Worm (Caenorhabditis elegans) whole organism, young adult: ENCODE results near the gene F45F2.9.

Experiments used
- C06A6.2 ChIP-seq: fragments of 200-800 bp; sonication (Bioruptor generic); conservative IDR thresholded peaks from 2 replicates; pipeline ENCODE4 v1.3.6; 2022; ENCODE audit warnings: missing genetic modification characterization, missing compliant biosample characterization
- C17E4.6 ChIP-seq: fragments of 200-800 bp; sonication (Bioruptor generic); IDR thresholded peaks from 2 replicates; pipeline ENCODE4 v1.3.6; 2022; ENCODE audit warnings: missing genetic modification reagents, missing genetic modification characterization, missing compliant biosample characterization
- F23B12.7 ChIP-seq: sonication (generic microtip); optimal IDR thresholded peaks from 2 replicates; lab custom pipeline; 2017; ENCODE audit warnings: missing genetic modification characterization, mild to moderate bottlenecking, missing compliant biosample characterization, antibody characterized with exemption, moderate library complexity; ENCODE audit not compliant: insufficient read depth
- F33H1.4 ChIP-seq: fragments of 200-800 bp; sonication (Bioruptor generic); IDR thresholded peaks from 2 replicates; pipeline ENCODE4 v1.3.6; 2022; ENCODE audit warnings: missing genetic modification reagents, missing genetic modification characterization, missing compliant biosample characterization
- F39B2.1 ChIP-seq: fragments of 200-800 bp; sonication (Bioruptor generic); IDR thresholded peaks from 2 replicates; pipeline ENCODE4 v1.3.6; 2022; ENCODE audit warnings: missing genetic modification reagents, missing genetic modification characterization, missing compliant biosample characterization
- F49E8.2 ChIP-seq: sonication (generic microtip); optimal IDR thresholded peaks from 3 replicates; lab custom pipeline; 2017; ENCODE audit warnings: missing genetic modification characterization, mild to moderate bottlenecking, missing compliant biosample characterization, antibody characterized with exemption, moderate library complexity; ENCODE audit not compliant: insufficient read depth
- F57C9.4 ChIP-seq: sonication (generic microtip); optimal IDR thresholded peaks from 2 replicates; lab custom pipeline; 2017; ENCODE audit warnings: mild to moderate bottlenecking, missing genetic modification characterization, missing compliant biosample characterization
- K12H6.12 ChIP-seq: fragments of 200-800 bp; sonication (Bioruptor generic); optimal IDR thresholded peaks from 2 replicates; lab custom pipeline; 2018; ENCODE audit warnings: mild to moderate bottlenecking, missing genetic modification characterization, missing compliant biosample characterization
- Y95B8A.8 ChIP-seq: fragments of 200-800 bp; sonication (Bioruptor generic); IDR thresholded peaks from 2 replicates; pipeline ENCODE4 v1.3.6; 2022; ENCODE audit warnings: missing genetic modification reagents, missing genetic modification characterization, missing compliant biosample characterization
- ama-1 ChIP-seq, 3 experiments: fragments of 150-350 bp in 1 of 3; sonication (generic microtip) in 2 of 3; optimal IDR thresholded peaks; 2 replicates each; lab custom pipeline; 2014 to 2018; ENCODE audit warnings: missing biosample characterization in 2 of 3, missing genetic modification characterization in 2 of 3, missing genetic modification reagents in 2 of 3
- atf-7 ChIP-seq: sonication (generic microtip); optimal IDR thresholded peaks from 2 replicates; lab custom pipeline; 2017; ENCODE audit warnings: mild to moderate bottlenecking, missing genetic modification characterization, missing compliant biosample characterization
- attf-6 ChIP-seq: fragments of 200-800 bp; sonication (Bioruptor generic); IDR thresholded peaks from 2 replicates; pipeline ENCODE4 v1.3.6; 2022; ENCODE audit warnings: missing genetic modification reagents, missing genetic modification characterization, missing compliant biosample characterization
- bed-2 ChIP-seq: fragments of 200-800 bp; sonication (Bioruptor generic); IDR thresholded peaks from 2 replicates; pipeline ENCODE4 v1.3.6; 2022; ENCODE audit warnings: missing genetic modification reagents, missing genetic modification characterization, missing compliant biosample characterization
- cebp-1 ChIP-seq, 2 experiments: fragments of 200-800 bp in 1 of 2; sonication (Bioruptor generic) in 1 of 2; sonication (generic microtip) in 1 of 2; IDR thresholded peaks in 1 of 2; optimal IDR thresholded peaks in 1 of 2; 2 replicates each; pipeline versions ENCODE4 v1.3.6 to Lab custom; 2017 to 2022; ENCODE audit warnings: missing compliant biosample characterization in 2 of 2, missing genetic modification characterization in 2 of 2, mild to moderate bottlenecking in 1 of 2, missing genetic modification reagents in 1 of 2, moderate library complexity in 1 of 2
- ceh-40 ChIP-seq: fragments of 200-800 bp; sonication (Bioruptor generic); IDR thresholded peaks from 2 replicates; pipeline ENCODE4 v1.3.6; 2022; ENCODE audit warnings: missing genetic modification characterization, missing compliant biosample characterization
- die-1 ChIP-seq: sonication (generic microtip); optimal IDR thresholded peaks from 2 replicates; lab custom pipeline; 2016; ENCODE audit warnings: missing genotype, mild to moderate bottlenecking, missing genetic modification characterization, missing compliant biosample characterization
- dox-1 ChIP-seq: fragments of 200-800 bp; sonication (Bioruptor generic); IDR thresholded peaks from 2 replicates; pipeline ENCODE4 v1.3.6; 2022; ENCODE audit warnings: missing genetic modification reagents, missing genetic modification characterization, missing compliant biosample characterization
- dpff-1 ChIP-seq: sonication (generic microtip); optimal IDR thresholded peaks from 2 replicates; lab custom pipeline; 2017; ENCODE audit warnings: mild to moderate bottlenecking, missing genetic modification characterization, missing compliant biosample characterization
- dpl-1 ChIP-seq: fragments of 150-350 bp; optimal IDR thresholded peaks from 2 replicates; lab custom pipeline; 2014; ENCODE audit warnings: missing biosample characterization, missing genetic modification reagents, missing genetic modification characterization
- ets-4 ChIP-seq: fragments of 200-800 bp; sonication (Bioruptor generic); optimal IDR thresholded peaks from 2 replicates; lab custom pipeline; 2018; ENCODE audit warnings: mild to moderate bottlenecking, missing genetic modification characterization, missing compliant biosample characterization
- fkh-3 ChIP-seq: sonication (generic microtip); optimal IDR thresholded peaks from 2 replicates; lab custom pipeline; 2016; ENCODE audit warnings: mild to moderate bottlenecking, missing genetic modification characterization, missing compliant biosample characterization
- gei-17 ChIP-seq: fragments of 200-800 bp; sonication (Bioruptor generic); optimal IDR thresholded peaks from 2 replicates; lab custom pipeline; 2018; ENCODE audit warnings: mild to moderate bottlenecking, missing genetic modification characterization, missing compliant biosample characterization
- him-1 ChIP-seq: sonication (generic microtip); optimal IDR thresholded peaks from 2 replicates; lab custom pipeline; 2016; ENCODE audit warnings: missing genotype, missing genetic modification reagents, missing genetic modification characterization, missing compliant biosample characterization
- hlh-12 ChIP-seq: sonication (generic microtip); optimal IDR thresholded peaks from 2 replicates; lab custom pipeline; 2016; ENCODE audit warnings: missing genetic modification characterization, missing compliant biosample characterization
- hmg-1.2 ChIP-seq: fragments of 200-800 bp; sonication (Bioruptor generic); IDR thresholded peaks from 2 replicates; pipeline ENCODE4 v1.3.6; 2022; ENCODE audit warnings: missing genetic modification reagents, missing genetic modification characterization, missing compliant biosample characterization
- hmg-20 ChIP-seq: fragments of 200-800 bp; sonication (Bioruptor generic); IDR thresholded peaks from 2 replicates; pipeline ENCODE4 v1.3.6; 2022; ENCODE audit warnings: missing genetic modification reagents, missing genetic modification characterization, missing compliant biosample characterization
- hrde-1 ChIP-seq: sonication (generic microtip); optimal IDR thresholded peaks from 2 replicates; lab custom pipeline; 2016; ENCODE audit warnings: missing genetic modification characterization, mild to moderate bottlenecking, missing compliant biosample characterization, moderate library complexity, missing genotype, missing genetic modification reagents, borderline replicate concordance
- let-526 ChIP-seq: fragments of 200-800 bp; sonication (Bioruptor generic); IDR thresholded peaks from 2 replicates; pipeline ENCODE4 v1.3.6; 2022; ENCODE audit warnings: missing genetic modification reagents, missing genetic modification characterization, missing compliant biosample characterization
- lin-35 ChIP-seq, 3 experiments: fragments of 150-350 bp in 2 of 3; sonication (generic microtip) in 1 of 3; optimal IDR thresholded peaks; 2 replicates each; lab custom pipeline; 2014 to 2018; ENCODE audit warnings: missing biosample characterization in 3 of 3, missing genetic modification characterization in 3 of 3, missing genetic modification reagents in 3 of 3
- lir-1 ChIP-seq: fragments of 200-800 bp; sonication (Bioruptor generic); conservative IDR thresholded peaks from 2 replicates; pipeline ENCODE4 v1.3.6; 2022; ENCODE audit warnings: missing genetic modification reagents, missing genetic modification characterization, missing compliant biosample characterization
- lsl-1 ChIP-seq: fragments of 200-800 bp; sonication (Bioruptor generic); optimal IDR thresholded peaks from 2 replicates; lab custom pipeline; 2018; ENCODE audit warnings: mild to moderate bottlenecking, missing genetic modification characterization, moderate library complexity, missing compliant biosample characterization
- madf-8 ChIP-seq: fragments of 200-800 bp; sonication (Bioruptor generic); conservative IDR thresholded peaks from 2 replicates; pipeline ENCODE4 v1.3.6; 2022; ENCODE audit warnings: missing genetic modification reagents, missing genetic modification characterization, missing compliant biosample characterization
- nfyb-1 ChIP-seq: fragments of 200-800 bp; sonication (Bioruptor generic); IDR thresholded peaks from 2 replicates; pipeline ENCODE4 v1.3.6; 2022; ENCODE audit warnings: missing genetic modification reagents, missing genetic modification characterization, missing compliant biosample characterization
- nhr-90 ChIP-seq: sonication (generic microtip); optimal IDR thresholded peaks from 2 replicates; lab custom pipeline; 2016; ENCODE audit warnings: missing genotype, mild to moderate bottlenecking, missing genetic modification characterization, missing compliant biosample characterization
- rec-8 ChIP-seq, 2 experiments: sonication (generic microtip); optimal IDR thresholded peaks; 2 replicates each; lab custom pipeline; 2016; ENCODE audit warnings: mild to moderate bottlenecking in 2 of 2, missing genetic modification characterization in 2 of 2, missing genetic modification reagents in 2 of 2, missing genotype in 2 of 2, missing biosample characterization in 1 of 2, missing compliant biosample characterization in 1 of 2, moderate library complexity in 1 of 2
- rpc-1 ChIP-seq, 2 experiments: fragments of 150-350 bp in 1 of 2; sonication (generic microtip) in 1 of 2; optimal IDR thresholded peaks; 2 replicates each; lab custom pipeline; 2014 to 2018; ENCODE audit warnings: missing biosample characterization in 1 of 2, missing genetic modification characterization in 1 of 2, missing genetic modification reagents in 1 of 2, missing genotype in 1 of 2
- snpc-1.1 ChIP-seq: sonication (generic microtip); optimal IDR thresholded peaks from 2 replicates; lab custom pipeline; 2017; ENCODE audit warnings: missing genetic modification characterization, mild to moderate bottlenecking, missing compliant biosample characterization, antibody characterized with exemption, moderate library complexity, missing genotype, missing genetic modification reagents; ENCODE audit not compliant: insufficient read depth
- snpc-3.4 ChIP-seq: sonication (generic microtip); optimal IDR thresholded peaks from 2 replicates; lab custom pipeline; 2017; ENCODE audit warnings: missing genetic modification characterization, mild to moderate bottlenecking, missing compliant biosample characterization, antibody characterized with exemption, moderate library complexity, missing genotype, missing genetic modification reagents
- tbp1 ChIP-seq: fragments of 200-800 bp; sonication (Bioruptor generic); optimal IDR thresholded peaks from 2 replicates; lab custom pipeline; 2018; ENCODE audit warnings: mild to moderate bottlenecking, missing genetic modification characterization, missing compliant biosample characterization
- tbx-9 ChIP-seq: sonication (generic microtip); optimal IDR thresholded peaks from 2 replicates; lab custom pipeline; 2016; ENCODE audit warnings: borderline replicate concordance, missing genetic modification characterization, inconsistent platforms, missing compliant biosample characterization
- xnd-1 ChIP-seq: sonication (generic microtip); optimal IDR thresholded peaks from 2 replicates; lab custom pipeline; 2016; ENCODE audit warnings: missing genotype, missing genetic modification reagents, missing genetic modification characterization, missing compliant biosample characterization

The F45F2.9 gene

DNA sequence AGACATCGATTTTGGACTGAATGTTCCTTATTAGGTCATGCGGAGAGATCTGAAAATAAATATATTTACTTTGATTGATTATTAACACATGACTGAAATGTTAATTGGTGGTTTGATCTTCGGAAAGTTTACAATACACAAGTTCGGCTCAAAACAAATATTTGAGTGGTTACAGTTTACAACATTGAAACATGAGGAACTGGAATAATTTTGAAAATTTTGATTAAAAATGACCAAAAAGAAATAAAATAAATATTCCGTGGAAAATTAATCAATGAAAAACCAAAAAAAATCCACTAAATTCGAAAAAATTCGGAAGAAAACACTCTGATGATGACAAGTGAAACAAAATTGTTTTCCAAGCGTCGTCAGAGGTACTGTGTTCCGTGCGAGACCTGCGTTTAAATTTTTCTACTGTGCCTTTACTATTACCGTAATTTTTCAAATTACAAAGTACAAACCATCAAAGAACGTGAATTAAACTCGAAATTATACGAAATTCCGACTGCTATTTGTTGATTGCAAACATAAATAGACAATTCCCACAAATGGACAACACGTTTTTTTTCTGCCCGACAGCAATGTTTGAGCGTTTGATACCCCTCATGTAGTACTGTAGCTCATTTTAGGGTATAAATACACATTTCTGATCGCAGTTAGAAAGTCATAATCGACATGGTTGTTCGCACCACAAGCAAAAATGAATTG is 7.7 kb upstream of the F45F2.9 start, which contains the start of the genes F45F2.11 and otpl-7 (continued):
- TF ChIP-seq attf-6 = no peak
- no peak for TF ChIP-seq dox-1 (GFP tag; lab: Robert Waterston, UW)
- no peak for TF ChIP-seq atf-7
- TF ChIP-seq ama-1 (optimal IDR thresholded peaks at IDR 0.05; lab: Kevin White, UChicago) = no peak
- no peak for TF ChIP-seq ama-1 (GFP tag; optimal IDR thresholded peaks at IDR 0.05; lab: Kevin White, UChicago)
- no peak for TF ChIP-seq snpc-1.1 (tag; lab: Kevin White, UChicago)
- TF ChIP-seq C06A6.2 = no peak
- TF ChIP-seq Y95B8A.8 = no peak
- no peak for TF ChIP-seq cebp-1 (GFP tag; IDR thresholded peaks at IDR 0.05; lab: Robert Waterston, UW)
- TF ChIP-seq cebp-1 (tag; optimal IDR thresholded peaks at IDR 0.05; lab: Kevin White, UChicago) = no peak
- TF ChIP-seq F49E8.2 (tag; lab: Kevin White, UChicago) = no peak
- TF ChIP-seq hmg-1.2 (GFP tag; lab: Robert Waterston, UW) = no peak; the same call in 1 of the 2 replicates
- TF ChIP-seq F39B2.1 (GFP tag; lab: Robert Waterston, UW) = no peak
- TF ChIP-seq K12H6.12 (tag; lab: Kevin White, UChicago) = no peak
- TF ChIP-seq rpc-1 (optimal IDR thresholded peaks at IDR 0.05; lab: Kevin White, UChicago) = no peak
- no peak for TF ChIP-seq rpc-1 (tag; optimal IDR thresholded peaks at IDR 0.05; lab: Kevin White, UChicago)
- peak; percentile 69 for TF ChIP-seq him-1
- TF ChIP-seq lsl-1 (GFP tag; lab: Kevin White, UChicago) = peak; percentile 94
- no peak for TF ChIP-seq hmg-20
- no peak for TF ChIP-seq rec-8 (tag; optimal IDR thresholded peaks at IDR 0.05; lab: Kevin White, UChicago)
- no peak for TF ChIP-seq hlh-12
- TF ChIP-seq bed-2 (GFP tag; lab: Robert Waterston, UW) = no peak
- TF ChIP-seq hrde-1 (tag; lab: Kevin White, UChicago) = no peak
- TF ChIP-seq F33H1.4 (GFP tag; lab: Robert Waterston, UW) = peak; percentile 91
- no peak for TF ChIP-seq ets-4 (GFP tag; lab: Kevin White, UChicago)
- no peak for TF ChIP-seq C17E4.6
- no peak for TF ChIP-seq fkh-3 (tag; lab: Kevin White, UChicago)

DNA sequence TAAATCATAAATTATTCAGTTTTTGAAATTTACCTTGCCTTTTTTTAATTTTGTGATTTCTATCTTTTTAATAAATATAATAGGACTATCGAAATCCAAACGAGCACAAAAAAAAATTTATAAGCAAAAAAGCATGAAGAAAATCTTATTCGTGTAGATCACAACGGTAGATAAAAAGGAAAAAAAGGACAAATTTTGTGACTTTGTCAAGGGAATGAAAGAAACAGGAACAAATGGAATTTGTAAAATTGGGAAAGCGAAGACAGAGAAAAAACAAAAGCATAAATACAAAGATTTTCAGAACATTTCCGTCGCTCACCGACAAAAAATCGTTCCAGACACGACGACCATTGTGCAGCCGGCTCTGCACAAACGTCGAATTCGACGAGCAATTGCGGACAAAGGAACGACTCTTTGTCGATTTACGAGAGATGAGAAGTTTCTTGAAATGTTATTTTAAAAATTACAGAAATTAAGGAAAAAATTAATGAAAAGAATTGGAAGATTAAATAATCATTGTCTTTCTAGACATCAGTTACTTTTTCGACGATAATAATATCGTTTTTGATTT is 5.6 kb upstream of the F45F2.9 start, which contains the start of gene F45F2.10:
TSS of gene F45F2.10 (minus strand) at position 51 of the 571 bp plus-strand sequence.
- no peak for TF ChIP-seq dpl-1
- peak; percentile 41; the same call in 1 of the 2 replicates for TF ChIP-seq dox-1 (GFP tag; lab: Robert Waterston, UW)
- no peak for TF ChIP-seq nfyb-1
- TF ChIP-seq die-1 (tag; lab: Kevin White, UChicago) = no peak
- TF ChIP-seq tbp1 (GFP tag; lab: Kevin White, UChicago) = peak; percentile 17
- no peak for TF ChIP-seq rpc-1 (optimal IDR thresholded peaks at IDR 0.05; lab: Kevin White, UChicago)
- no peak for TF ChIP-seq rpc-1 (tag; optimal IDR thresholded peaks at IDR 0.05; lab: Kevin White, UChicago)

DNA sequence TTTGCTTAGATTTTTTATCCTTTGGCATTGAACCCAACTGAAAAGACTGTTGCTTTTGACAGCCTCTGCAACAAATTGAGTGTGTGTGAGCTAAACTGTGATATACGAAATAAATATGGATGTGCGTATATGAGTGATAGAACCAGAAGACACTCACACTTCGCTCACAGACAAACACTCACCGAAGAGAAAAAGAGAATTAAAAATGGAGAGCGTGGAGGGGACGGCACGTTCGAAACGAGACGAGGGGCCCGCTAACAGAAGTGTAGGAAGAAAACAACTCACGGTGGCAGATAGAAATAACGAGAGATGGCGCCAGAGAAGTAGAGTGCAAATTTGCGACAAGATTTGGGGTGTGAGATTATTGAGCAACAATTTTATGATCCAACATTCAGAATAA is 5.0 kb upstream of the F45F2.9 start:
- TF ChIP-seq gei-17 (no peak), atf-7 (no peak), attf-6 (no peak), lsl-1 (GFP tag; lab: Kevin White, UChicago) (peak; percentile 14), cebp-1 (GFP tag; IDR thresholded peaks at IDR 0.05; lab: Robert Waterston, UW) (no peak), cebp-1 (tag; optimal IDR thresholded peaks at IDR 0.05; lab: Kevin White, UChicago) (no peak), ceh-40 (GFP tag; lab: Robert Waterston, UW) (no peak), F57C9.4 (tag; lab: Kevin White, UChicago) (no peak), xnd-1 (tag; lab: Kevin White, UChicago) (peak; percentile 18), F23B12.7 (no peak), dox-1 (GFP tag; lab: Robert Waterston, UW) (peak; percentile 36; the same call in 1 of the 2 replicates), dpff-1 (peak; percentile 33), him-1 (no peak), K12H6.12 (tag; lab: Kevin White, UChicago) (peak; percentile 7), tbx-9 (tag; lab: Kevin White, UChicago) (no peak), lir-1 (no peak), lin-35 (GFP tag; optimal IDR thresholded peaks at IDR 0.05; lab: Kevin White, UChicago) (no peak), let-526 (GFP tag; lab: Robert Waterston, UW) (no peak), nhr-90 (tag; lab: Kevin White, UChicago) (no peak), madf-8 (GFP tag; lab: Robert Waterston, UW) (no peak), snpc-3.4 (tag; lab: Kevin White, UChicago) (peak; percentile 14)
